Worm (Caenorhabditis elegans) whole organism, early embryonic: ENCODE data around the gene F47B10.6.

Experiments
- B0310.2 ChIP-seq: sonication (generic microtip); optimal IDR thresholded peaks from 2 replicates; lab custom pipeline; 2016; ENCODE audit warnings: mild to moderate bottlenecking, missing genetic modification characterization, missing compliant biosample characterization
- aly-1 ChIP-seq: sonication (generic microtip); optimal IDR thresholded peaks from 2 replicates; lab custom pipeline; 2016; ENCODE audit warnings: missing genetic modification characterization, missing compliant biosample characterization
- ama-1 ChIP-seq: fragments of 150-350 bp; optimal IDR thresholded peaks from 2 replicates; lab custom pipeline; 2014
- ceh-13 ChIP-seq: fragments of 200-800 bp; sonication (Bioruptor generic); optimal IDR thresholded peaks from 2 replicates; lab custom pipeline; 2018; ENCODE audit warnings: mild to moderate bottlenecking, missing genetic modification characterization, missing compliant biosample characterization
- ceh-36 ChIP-seq: sonication (generic microtip); optimal IDR thresholded peaks from 2 replicates; lab custom pipeline; 2016; ENCODE audit warnings: missing genetic modification characterization, inconsistent platforms, missing compliant biosample characterization
- ets-7 ChIP-seq: sonication (generic microtip); optimal IDR thresholded peaks from 2 replicates; lab custom pipeline; 2016; ENCODE audit warnings: missing genotype, missing genetic modification characterization, missing compliant biosample characterization
- flt-1 ChIP-seq: fragments of 200-800 bp; sonication (Bioruptor generic); IDR thresholded peaks from 2 replicates; pipeline ENCODE4 v1.3.6; 2022; ENCODE audit warnings: missing genetic modification characterization, missing compliant biosample characterization
- hmg-4 ChIP-seq: fragments of 200-800 bp; sonication (Bioruptor generic); optimal IDR thresholded peaks from 2 replicates; lab custom pipeline; 2018; ENCODE audit warnings: mild to moderate bottlenecking, missing genetic modification characterization, missing compliant biosample characterization
- scrt-1 ChIP-seq: fragments of 200-800 bp; sonication (Bioruptor generic); IDR thresholded peaks from 2 replicates; pipeline ENCODE4 v1.3.6; 2022; ENCODE audit warnings: missing genetic modification characterization, missing compliant biosample characterization
- sea-1 ChIP-seq: fragments of 200-800 bp; sonication (Bioruptor generic); conservative IDR thresholded peaks from 2 replicates; pipeline ENCODE4 v1.3.6; 2022; ENCODE audit warnings: missing genetic modification characterization, missing compliant biosample characterization
- tbx-11 ChIP-seq: fragments of 200-800 bp; sonication (Bioruptor generic); IDR thresholded peaks from 2 replicates; pipeline ENCODE4 v1.3.6; 2022; ENCODE audit warnings: missing genetic modification characterization, missing compliant biosample characterization
- tbx-37 ChIP-seq: fragments of 200-800 bp; sonication (Bioruptor generic); conservative IDR thresholded peaks from 2 replicates; pipeline ENCODE4 v1.3.6; 2022; ENCODE audit warnings: missing genetic modification reagents, missing genetic modification characterization, missing compliant biosample characterization
- tra-4 ChIP-seq: sonication (generic microtip); optimal IDR thresholded peaks from 2 replicates; lab custom pipeline; 2017; ENCODE audit warnings: missing genetic modification characterization, missing compliant biosample characterization

F47B10.6 gene

ce11 chrX:10927136-10927535 is 38.8 kb downstream of the F47B10.6 start:
- TF ChIP-seq B0310.2 (tag; lab: Kevin White, UChicago): no peak
- no peak for TF ChIP-seq ets-7 (tag; lab: Kevin White, UChicago)
- no peak for TF ChIP-seq sea-1 (GFP tag; lab: Robert Waterston, UW)
- peak; percentile 30 for TF ChIP-seq aly-1 (tag; lab: Kevin White, UChicago)
- no peak for TF ChIP-seq flt-1
- no peak for TF ChIP-seq ceh-13 (GFP tag; lab: Kevin White, UChicago)

DNA sequence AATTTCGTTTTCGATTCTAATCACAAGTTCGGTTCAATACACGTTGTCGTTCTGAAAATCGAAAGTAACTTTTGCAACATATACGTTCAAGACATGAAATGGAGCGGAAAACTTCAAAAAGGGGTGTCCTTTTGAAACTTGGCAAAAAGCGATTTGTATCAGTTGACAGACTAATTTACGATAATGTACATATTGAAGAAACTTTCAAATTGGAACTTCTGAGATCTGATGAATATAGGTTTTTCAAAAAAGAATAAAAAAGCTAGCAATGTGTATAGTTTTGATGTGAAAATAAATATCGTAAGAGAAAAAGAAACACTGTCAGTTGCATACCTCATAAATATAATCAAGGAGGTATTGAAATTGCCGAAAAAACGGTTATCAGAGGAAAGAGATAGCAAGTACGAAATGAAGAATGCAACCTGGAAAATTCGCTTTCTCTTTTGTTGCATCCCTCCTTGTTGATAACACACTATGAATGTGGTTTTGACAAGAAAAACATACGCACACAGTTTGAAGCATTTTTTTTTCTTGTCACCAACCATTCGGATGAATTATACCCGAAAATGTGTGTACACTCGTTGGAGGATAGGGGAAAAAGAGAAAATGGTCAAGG is 40.8 kb downstream of the F47B10.6 start, which contains the start of gene dgn-1:
Gene dgn-1, minus strand, starts transcription at position 51 of the 616 bp plus-strand sequence.
- no peak for TF ChIP-seq ama-1 (lab: Kevin White, UChicago)
- TF ChIP-seq tbx-11: no peak
- TF ChIP-seq aly-1 (tag; lab: Kevin White, UChicago): no peak
- TF ChIP-seq ceh-36 (tag; lab: Kevin White, UChicago): no peak

DNA sequence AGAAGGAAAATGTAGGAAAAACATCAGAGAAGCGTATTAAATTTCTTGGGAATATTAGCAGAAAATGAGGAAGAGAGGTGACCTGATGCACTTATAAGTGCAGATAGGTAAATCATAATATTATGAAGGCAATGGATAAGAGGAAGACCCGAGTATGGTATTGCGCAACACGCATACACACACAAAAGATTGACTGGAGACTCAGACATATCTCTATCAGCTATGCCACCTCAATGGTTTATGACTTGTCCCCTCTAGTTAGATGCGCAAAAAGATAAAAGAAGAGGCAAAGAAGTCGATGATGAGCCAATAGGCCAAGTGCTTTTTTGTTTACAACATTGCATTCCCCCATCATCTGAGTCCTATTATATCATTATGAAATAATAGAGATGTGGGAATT is 43.8 kb downstream of the F47B10.6 start:
- TF ChIP-seq hmg-4 (peak; percentile 18), tbx-11 (no peak), ets-7 (tag; lab: Kevin White, UChicago) (no peak)

- no peak for TF ChIP-seq hmg-4
- TF ChIP-seq tbx-37 (GFP tag; lab: Robert Waterston, UW): no peak
- no peak for TF ChIP-seq tra-4 (tag; lab: Kevin White, UChicago)
- TF ChIP-seq flt-1: no peak
- no peak for TF ChIP-seq sea-1 (GFP tag; lab: Robert Waterston, UW)
- TF ChIP-seq scrt-1 (GFP tag; lab: Robert Waterston, UW): no peak
These were observed 45.2 kb downstream of the F47B10.6 start for ce11 chrX:10933308-10934014.
